Worm (Caenorhabditis elegans): ENCODE measurements around the gene F36A4.2.

F36A4.2 gene

DNA sequence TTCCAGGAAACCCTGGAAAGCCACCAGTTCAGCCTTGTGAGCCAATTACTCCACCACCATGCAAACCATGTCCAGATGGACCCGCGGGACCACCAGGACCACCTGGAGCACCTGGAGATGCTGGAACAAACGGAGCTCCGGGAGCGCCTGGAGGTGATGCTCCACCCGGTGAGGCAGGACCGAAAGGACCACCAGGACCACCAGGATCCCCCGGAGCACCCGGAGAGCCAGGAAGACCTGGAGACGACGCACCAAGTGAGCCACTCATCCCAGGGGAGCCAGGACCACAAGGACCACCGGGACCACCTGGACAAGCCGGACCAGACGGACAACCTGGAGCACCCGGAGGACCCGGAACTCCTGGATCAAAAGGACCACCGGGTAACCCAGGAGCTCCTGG lies 6.4 kb upstream of the F36A4.2 start:
- TF ChIP-seq nhr-77 (tag; optimal IDR thresholded peaks at IDR 0.05) (no peak), mdl-1 (tag; optimal IDR thresholded peaks at IDR 0.05) (no peak), skn-1 (tag; optimal IDR thresholded peaks at IDR 0.05) (no peak), fos-1 (tag; optimal IDR thresholded peaks at IDR 0.05) (no peak), nhr-28 (tag; optimal IDR thresholded peaks at IDR 0.05) (no peak), elt-1 (tag; optimal IDR thresholded peaks at IDR 0.05) (no peak), ZK546.5 (tag; optimal IDR thresholded peaks at IDR 0.05) (no peak), eor-1 (tag; optimal IDR thresholded peaks at IDR 0.05) (no peak), unc-62 (GFP tag; optimal IDR thresholded peaks at IDR 0.05) (no peak), pqm-1 (tag; optimal IDR thresholded peaks at IDR 0.05) (no peak), sea-2 (GFP tag; optimal IDR thresholded peaks at IDR 0.05) (no peak), ztf-11 (tag; optimal IDR thresholded peaks at IDR 0.05) (no peak), hmg-11 (tag; optimal IDR thresholded peaks at IDR 0.05) (no peak), ztf-4 (tag; optimal IDR thresholded peaks at IDR 0.05) (no peak)

ce11 chrIV:4265224-4265623 lies 5.8 kb upstream of the F36A4.2 start, which contains the start of gene F36A4.5:
Gene F36A4.5, plus strand, starts transcription at chrIV:4265524.
- TF ChIP-seq elt-1 (tag; optimal IDR thresholded peaks at IDR 0.05) (no peak), nhr-11 (tag; optimal IDR thresholded peaks at IDR 0.05) (no peak), lsy-12 (tag; optimal IDR thresholded peaks at IDR 0.05) (no peak), nhr-76 (tag; optimal IDR thresholded peaks at IDR 0.05) (no peak), nfya-1 (tag; optimal IDR thresholded peaks at IDR 0.05; ENCODE audit: insufficient read depth) (no peak), nhr-25 (tag; optimal IDR thresholded peaks at IDR 0.05) (no peak), ztf-4 (tag; optimal IDR thresholded peaks at IDR 0.05) (no peak)

DNA sequence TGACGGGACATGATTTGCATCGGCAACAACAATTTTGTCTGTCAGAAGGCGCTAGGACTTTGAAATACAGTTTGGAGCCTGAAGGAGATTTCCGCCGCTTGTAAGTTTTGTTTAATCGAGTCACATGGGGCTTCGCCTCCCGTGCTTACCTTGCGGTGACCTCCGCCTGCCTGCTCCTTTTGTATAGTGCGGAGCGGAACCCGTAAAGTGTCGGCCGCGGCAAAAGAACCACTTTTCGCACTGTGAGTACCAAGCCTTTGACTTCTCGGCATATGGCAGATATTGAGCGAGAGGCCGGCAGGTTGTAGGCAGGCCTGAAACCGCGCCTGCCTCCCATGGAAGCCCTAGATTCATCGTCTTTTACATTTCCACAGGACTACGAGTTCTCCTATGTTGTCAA lies 5.1 kb upstream of the F36A4.2 start:
- TF ChIP-seq ceh-16 (tag; optimal IDR thresholded peaks at IDR 0.05) (no peak), snpc-4 (tag; optimal IDR thresholded peaks at IDR 0.05) (no peak), ztf-4 (tag; optimal IDR thresholded peaks at IDR 0.05) (no peak), fos-1 (tag; optimal IDR thresholded peaks at IDR 0.05) (no peak), nhr-11 (tag; optimal IDR thresholded peaks at IDR 0.05) (no peak), ceh-28 (tag; optimal IDR thresholded peaks at IDR 0.05) (no peak), nhr-25 (tag; optimal IDR thresholded peaks at IDR 0.05) (no peak), nhr-67 (tag; optimal IDR thresholded peaks at IDR 0.05) (no peak), nhr-77 (tag; optimal IDR thresholded peaks at IDR 0.05) (no peak), ceh-9 (tag; optimal IDR thresholded peaks at IDR 0.05) (no peak), pqm-1 (tag; optimal IDR thresholded peaks at IDR 0.05) (no peak), ceh-82 (tag; optimal IDR thresholded peaks at IDR 0.05) (no peak), ZK546.5 (tag; optimal IDR thresholded peaks at IDR 0.05) (no peak)

DNA sequence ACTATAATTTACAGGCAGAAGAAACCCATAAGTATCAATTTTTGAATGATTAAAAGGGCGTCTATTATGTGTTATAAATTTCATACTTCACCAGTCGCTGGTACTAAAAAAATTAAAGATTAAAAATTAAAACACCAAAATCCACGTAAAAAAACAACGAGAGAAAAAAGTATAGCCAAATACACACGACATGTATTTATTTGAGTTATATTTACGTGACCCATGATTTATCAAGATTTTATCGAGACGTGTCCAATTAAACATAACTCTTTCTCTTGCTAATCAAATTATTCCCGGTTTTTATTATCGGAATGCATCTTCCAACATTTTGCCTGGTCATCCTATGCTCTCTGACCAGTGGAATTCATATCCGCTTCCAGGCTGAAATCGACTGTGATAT lies 3.7 kb upstream of the F36A4.2 start, which contains the start of gene F36A4.4:
TSS of gene F36A4.4 (plus strand) at position 301 of the 400 bp plus-strand sequence.
- TF ChIP-seq ztf-4 (tag; optimal IDR thresholded peaks at IDR 0.05) = no peak
- TF ChIP-seq nhr-28 (tag; optimal IDR thresholded peaks at IDR 0.05) = no peak
- TF ChIP-seq R02D3.7 (tag; optimal IDR thresholded peaks at IDR 0.05) = no peak
- no peak for TF ChIP-seq zag-1 (tag; optimal IDR thresholded peaks at IDR 0.05)
- no peak for TF ChIP-seq ztf-11 (tag; optimal IDR thresholded peaks at IDR 0.05)
- TF ChIP-seq lin-15B (tag; optimal IDR thresholded peaks at IDR 0.05) = no peak
- TF ChIP-seq fkh-10 (GFP tag; optimal IDR thresholded peaks at IDR 0.05) = no peak
- no peak for TF ChIP-seq tbx-2 (tag; optimal IDR thresholded peaks at IDR 0.05)
- no peak for TF ChIP-seq mml-1 (tag; optimal IDR thresholded peaks at IDR 0.05)
- TF ChIP-seq fkh-2 (tag; optimal IDR thresholded peaks at IDR 0.05) = no peak
- TF ChIP-seq sea-2 (GFP tag; optimal IDR thresholded peaks at IDR 0.05) = no peak
- TF ChIP-seq jun-1 (tag; optimal IDR thresholded peaks at IDR 0.05) = no peak
- no peak for TF ChIP-seq nhr-67 (tag; optimal IDR thresholded peaks at IDR 0.05)
- no peak for TF ChIP-seq elt-2 (tag; optimal IDR thresholded peaks at IDR 0.05)
- TF ChIP-seq nhr-237 (tag; optimal IDR thresholded peaks at IDR 0.05) = no peak
- TF ChIP-seq nhr-23 (tag; optimal IDR thresholded peaks at IDR 0.05) = no peak

DNA sequence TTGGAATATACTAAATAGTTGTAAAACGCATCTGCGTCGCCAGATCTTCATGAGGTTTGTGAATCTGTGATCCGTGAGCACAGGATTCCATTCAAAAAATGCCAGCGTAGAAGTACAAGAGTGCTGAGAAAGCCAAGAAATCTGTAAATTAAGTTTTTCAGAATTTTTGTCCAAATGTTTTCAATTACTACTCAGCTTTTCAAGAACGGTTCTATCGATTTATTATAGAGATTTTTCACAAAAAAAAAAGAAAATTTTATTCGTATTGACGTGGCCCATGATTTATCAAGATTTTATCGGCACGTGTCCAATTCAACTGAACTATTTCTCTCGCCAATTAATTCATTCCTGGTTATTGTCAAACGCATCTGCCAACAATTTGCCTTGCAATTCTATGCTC lies 1.7 kb upstream of the F36A4.2 start, which contains the start of gene F36A4.3:
TSS of gene F36A4.3 (plus strand) at position 301 of the 400 bp plus-strand sequence.
- TF ChIP-seq skn-1 (tag; optimal IDR thresholded peaks at IDR 0.05) (no peak), egl-27 (tag; optimal IDR thresholded peaks at IDR 0.05) (no peak), nhr-67 (tag; optimal IDR thresholded peaks at IDR 0.05) (no peak), mdl-1 (tag; optimal IDR thresholded peaks at IDR 0.05) (no peak), nhr-23 (tag; optimal IDR thresholded peaks at IDR 0.05) (no peak), ceh-16 (tag; optimal IDR thresholded peaks at IDR 0.05) (no peak), nhr-237 (tag; optimal IDR thresholded peaks at IDR 0.05) (no peak), pqm-1 (tag; optimal IDR thresholded peaks at IDR 0.05) (no peak), egl-5 (tag; optimal IDR thresholded peaks at IDR 0.05) (no peak), ceh-28 (tag; optimal IDR thresholded peaks at IDR 0.05) (no peak), zag-1 (tag; optimal IDR thresholded peaks at IDR 0.05) (no peak), ceh-9 (tag; optimal IDR thresholded peaks at IDR 0.05) (no peak)

All from whole organism, L3 larva.